Fruit fly (Drosophila melanogaster): Measurements from ENCODE around the gene CG11786.
A peak's percentile ranks its signal among the peaks of the same experiment; 100 is the strongest.

Gene CG11786

dm6 chr3R:25004763-25005162, 41.4 kb upstream of the CG11786 start (continued):
- TF ChIP-seq CG42726 (GFP tag; IDR thresholded peaks at IDR 0.05; ENCODE audit: partially characterized antibody): no peak
- TF ChIP-seq CG2116 (GFP tag; optimal IDR thresholded peaks at IDR 0.05): no peak
- TF ChIP-seq tin (GFP tag; optimal IDR thresholded peaks at IDR 0.05): peak; percentile 63
- TF ChIP-seq Mes4 (GFP tag; optimal IDR thresholded peaks at IDR 0.05): peak; percentile 51
- TF ChIP-seq en (GFP tag; optimal IDR thresholded peaks at IDR 0.05): no peak
- peak; percentile 74 for TF ChIP-seq Rfx (GFP tag; IDR thresholded peaks at IDR 0.05)
- no peak for TF ChIP-seq bigmax (GFP tag; optimal IDR thresholded peaks at IDR 0.05)
- peak; percentile 44 for TF ChIP-seq CG12942 (GFP tag; optimal IDR thresholded peaks at IDR 0.05)
- TF ChIP-seq Neu2 (GFP tag; optimal IDR thresholded peaks at IDR 0.05; ENCODE audit: borderline replicate concordance): no peak
- TF ChIP-seq tap (tag; optimal IDR thresholded peaks at IDR 0.05): peak; percentile 45
- TF ChIP-seq zen2 (GFP tag; IDR thresholded peaks at IDR 0.05; ENCODE audit: partially characterized antibody): no peak
- TF ChIP-seq chn (GFP tag; optimal IDR thresholded peaks at IDR 0.05): peak; percentile 45
- TF ChIP-seq CG30403 (GFP tag; optimal IDR thresholded peaks at IDR 0.05): peak; percentile 32
- no peak for TF ChIP-seq CG15073 (GFP tag; optimal IDR thresholded peaks at IDR 0.05)
- no peak for TF ChIP-seq CG3407 (GFP tag; optimal IDR thresholded peaks at IDR 0.05)
- TF ChIP-seq zfh2 (GFP tag; optimal IDR thresholded peaks at IDR 0.05): no peak
- TF ChIP-seq dpn (GFP tag; optimal IDR thresholded peaks at IDR 0.05): peak; percentile 49 to 70
- TF ChIP-seq CG11456 (GFP tag; IDR thresholded peaks at IDR 0.05): 0 out of 3 replicates have a peak, but pooled peaks have one; percentile 57
- peak; percentile 29; the same call in 1 of the 2 replicates for TF ChIP-seq CG32772 (GFP tag; IDR thresholded peaks at IDR 0.05)
- TF ChIP-seq nau (GFP tag; optimal IDR thresholded peaks at IDR 0.05): no peak
- TF ChIP-seq E2f1 (GFP tag; IDR thresholded peaks at IDR 0.05): peak; percentile 69
- TF ChIP-seq Lpt (GFP tag; optimal IDR thresholded peaks at IDR 0.05): no peak
- TF ChIP-seq CG4404 (GFP tag; IDR thresholded peaks at IDR 0.05): peak; percentile 40; the same call in 1 of the 2 replicates
- TF ChIP-seq stc (GFP tag; IDR thresholded peaks at IDR 0.05): peak; percentile 68
- TF ChIP-seq onecut (GFP tag; IDR thresholded peaks at IDR 0.05): 0 out of 2 replicates have a peak, but pooled peaks have one; percentile 19
- TF ChIP-seq da (GFP tag; optimal IDR thresholded peaks at IDR 0.05): no peak
- TF ChIP-seq CG11696 (GFP tag; IDR thresholded peaks at IDR 0.05): no peak
- no peak for TF ChIP-seq bbx (GFP tag; IDR thresholded peaks at IDR 0.05; ENCODE audit: partially characterized antibody)
- peak in 1 of 2 experiments; percentile 50 for TF ChIP-seq Pdp1 (GFP tag; optimal IDR thresholded peaks at IDR 0.05)
- no peak for TF ChIP-seq psq (GFP tag; optimal IDR thresholded peaks at IDR 0.05)
- no peak for TF ChIP-seq CG2120 (GFP tag; optimal IDR thresholded peaks at IDR 0.05)
- no peak for TF ChIP-seq gce (GFP tag; IDR thresholded peaks at IDR 0.05)
- peak; percentile 12 for TF ChIP-seq cato (GFP tag; optimal IDR thresholded peaks at IDR 0.05; ENCODE audit: borderline replicate concordance)
- TF ChIP-seq CG33557 (GFP tag; optimal IDR thresholded peaks at IDR 0.05): no peak
- TF ChIP-seq slp2 (GFP tag; optimal IDR thresholded peaks at IDR 0.05): no peak
- TF ChIP-seq Ssrp (tag; optimal IDR thresholded peaks at IDR 0.05): peak; percentile 30
- no peak for TF ChIP-seq Atf6 (GFP tag; IDR thresholded peaks at IDR 0.05)
- no peak for TF ChIP-seq Bgb (GFP tag; IDR thresholded peaks at IDR 0.05; ENCODE audit: partially characterized antibody)
- no peak for TF ChIP-seq Dll (GFP tag; IDR thresholded peaks at IDR 0.05; ENCODE audit: partially characterized antibody)
- TF ChIP-seq Hand (GFP tag; optimal IDR thresholded peaks at IDR 0.05): no peak
- peak; percentile 29 for TF ChIP-seq CG6813 (GFP tag; optimal IDR thresholded peaks at IDR 0.05)
- no peak for TF ChIP-seq ash1 (GFP tag; optimal IDR thresholded peaks at IDR 0.05)
- no peak for TF ChIP-seq CTCF (GFP tag; optimal IDR thresholded peaks at IDR 0.05)
- no peak for TF ChIP-seq HLH54F (GFP tag; optimal IDR thresholded peaks at IDR 0.05)
- no peak for TF ChIP-seq rib (GFP tag; IDR thresholded peaks at IDR 0.05)
- TF ChIP-seq CG31224 (GFP tag; IDR thresholded peaks at IDR 0.05): peak; percentile 30; the same call in 1 of the 2 replicates
- TF ChIP-seq Antp (GFP tag; optimal IDR thresholded peaks at IDR 0.05): peak; percentile 23
- TF ChIP-seq CG8290 (GFP tag; optimal IDR thresholded peaks at IDR 0.05): no peak
- TF ChIP-seq CG8290 (tag; optimal IDR thresholded peaks at IDR 0.05): no peak
- peak; percentile 50 for TF ChIP-seq Camta (GFP tag; optimal IDR thresholded peaks at IDR 0.05)
- no peak for TF ChIP-seq CG4360 (GFP tag; IDR thresholded peaks at IDR 0.05)
- TF ChIP-seq ssp (GFP tag; IDR thresholded peaks at IDR 0.05): 0 out of 2 replicates have a peak, but pooled peaks have one; percentile 22

Measured in whole organism, embryonic.